Fruit fly (Drosophila melanogaster) whole organism, embryonic: Measurements from ENCODE around the gene r2d2.
A peak's percentile ranks its signal among the peaks of the same experiment; 100 is the strongest.

Experiments
- ATbp ChIP-seq: fragments of 200-800 bp; sonication (Bioruptor generic); optimal IDR thresholded peaks from 2 replicates; lab custom pipeline; 2017; ENCODE audit warnings: missing biosample characterization, mild to moderate bottlenecking, missing genetic modification characterization, missing genetic modification reagents
- BtbVII ChIP-seq: fragments of 200-800 bp; sonication (Bioruptor generic); optimal IDR thresholded peaks from 3 replicates; lab custom pipeline; 2017; ENCODE audit warnings: missing biosample characterization, mild to moderate bottlenecking, missing genetic modification characterization
- C15 ChIP-seq: fragments of 200-800 bp; sonication (Bioruptor generic); IDR thresholded peaks from 3 replicates; pipeline ENCODE4 v1.3.6; 2022; ENCODE audit warnings: missing biosample characterization, missing genetic modification characterization
- CG10462 ChIP-seq: fragments of 200-800 bp; sonication (Bioruptor generic); optimal IDR thresholded peaks from 2 replicates; lab custom pipeline; 2016; ENCODE audit warnings: missing biosample characterization, missing genetic modification characterization
- CG11560 ChIP-seq: fragments of 200-800 bp; sonication (Bioruptor generic); IDR thresholded peaks from 3 replicates; pipeline ENCODE4 v1.3.6; 2022; ENCODE audit warnings: missing biosample characterization, missing genetic modification characterization
- CG12769 ChIP-seq: fragments of 200-800 bp; sonication (Bioruptor generic); optimal IDR thresholded peaks from 2 replicates; lab custom pipeline; 2019; ENCODE audit warnings: missing biosample characterization, mild to moderate bottlenecking, missing genetic modification characterization, moderate library complexity
- CG13296 ChIP-seq: fragments of 200-800 bp; sonication (Bioruptor generic); optimal IDR thresholded peaks from 3 replicates; lab custom pipeline; 2018; ENCODE audit warnings: missing biosample characterization, mild to moderate bottlenecking, missing genetic modification characterization
- CG14014 ChIP-seq: fragments of 200-800 bp; sonication (Bioruptor generic); IDR thresholded peaks from 2 replicates; pipeline ENCODE4 v1.3.6; 2022; ENCODE audit warnings: missing biosample characterization, missing genetic modification characterization
- CG14710 ChIP-seq: fragments of 200-800 bp; sonication (Bioruptor generic); optimal IDR thresholded peaks from 3 replicates; lab custom pipeline; 2019; ENCODE audit warnings: missing biosample characterization, mild to moderate bottlenecking, missing genetic modification characterization, moderate library complexity
- CG15011 ChIP-seq: fragments of 200-800 bp; sonication (Bioruptor generic); optimal IDR thresholded peaks from 3 replicates; lab custom pipeline; 2018; ENCODE audit warnings: missing biosample characterization, mild to moderate bottlenecking, missing genetic modification characterization
- CG15601 ChIP-seq: fragments of 200-800 bp; sonication (Bioruptor generic); optimal IDR thresholded peaks from 3 replicates; lab custom pipeline; 2019; ENCODE audit warnings: missing biosample characterization, mild to moderate bottlenecking, missing genetic modification characterization, moderate library complexity
- CG17361 ChIP-seq: fragments of 200-800 bp; sonication (Bioruptor generic); IDR thresholded peaks from 3 replicates; pipeline ENCODE4 v1.3.6; 2022; ENCODE audit warnings: missing biosample characterization, missing genetic modification characterization
- CG17568 ChIP-seq: fragments of 200-800 bp; sonication (Bioruptor generic); optimal IDR thresholded peaks from 2 replicates; lab custom pipeline; 2018; ENCODE audit warnings: missing biosample characterization, mild to moderate bottlenecking, missing genetic modification characterization, moderate library complexity
- CG1792 ChIP-seq: fragments of 200-800 bp; sonication (Bioruptor generic); optimal IDR thresholded peaks from 2 replicates; lab custom pipeline; 2016; ENCODE audit warnings: missing biosample characterization, missing genetic modification characterization
- CG18619 ChIP-seq: fragments of 200-800 bp; sonication (Bioruptor generic); optimal IDR thresholded peaks from 3 replicates; lab custom pipeline; 2017; ENCODE audit warnings: missing biosample characterization, mild to moderate bottlenecking, missing genetic modification characterization
- CG2199 ChIP-seq: fragments of 200-800 bp; sonication (Bioruptor generic); IDR thresholded peaks from 3 replicates; pipeline ENCODE4 v1.3.6; 2022; ENCODE audit warnings: missing biosample characterization, missing genetic modification characterization
- CG30403 ChIP-seq: fragments of 200-800 bp; sonication (Bioruptor generic); optimal IDR thresholded peaks from 3 replicates; lab custom pipeline; 2016; ENCODE audit warnings: missing biosample characterization, missing genetic modification characterization
- CG3838 ChIP-seq: fragments of 200-800 bp; sonication (Bioruptor generic); optimal IDR thresholded peaks from 3 replicates; lab custom pipeline; 2016; ENCODE audit warnings: missing biosample characterization, missing genetic modification characterization
- CG4820 ChIP-seq: fragments of 200-800 bp; sonication (Bioruptor generic); optimal IDR thresholded peaks from 3 replicates; lab custom pipeline; 2016; ENCODE audit warnings: missing biosample characterization, missing genetic modification characterization
- CG6854 ChIP-seq: fragments of 200-800 bp; sonication (Bioruptor generic); optimal IDR thresholded peaks from 3 replicates; lab custom pipeline; 2017; ENCODE audit warnings: missing biosample characterization, mild to moderate bottlenecking, missing genetic modification characterization
- CG7745 ChIP-seq: fragments of 200-800 bp; sonication (Bioruptor generic); optimal IDR thresholded peaks from 2 replicates; lab custom pipeline; 2018; ENCODE audit warnings: missing biosample characterization, mild to moderate bottlenecking, missing genetic modification characterization, moderate library complexity
- CG8359 ChIP-seq: fragments of 200-800 bp; sonication (Bioruptor generic); optimal IDR thresholded peaks from 2 replicates; lab custom pipeline; 2017; ENCODE audit warnings: missing biosample characterization, mild to moderate bottlenecking, missing genetic modification characterization, borderline replicate concordance
- CG9727 ChIP-seq: fragments of 200-800 bp; sonication (Bioruptor generic); optimal IDR thresholded peaks from 3 replicates; lab custom pipeline; 2017; ENCODE audit warnings: missing biosample characterization, mild to moderate bottlenecking, missing genetic modification characterization
- CG9817 ChIP-seq: fragments of 200-800 bp; sonication (Bioruptor generic); optimal IDR thresholded peaks from 2 replicates; lab custom pipeline; 2018; ENCODE audit warnings: missing biosample characterization, mild to moderate bottlenecking, missing genetic modification characterization, moderate library complexity
- CoRest ChIP-seq: fragments of 200-800 bp; sonication (Bioruptor generic); optimal IDR thresholded peaks from 3 replicates; lab custom pipeline; 2018; ENCODE audit warnings: missing biosample characterization, mild to moderate bottlenecking, missing genetic modification characterization, moderate library complexity
- D19A ChIP-seq: fragments of 200-800 bp; optimal IDR thresholded peaks from 3 replicates; lab custom pipeline; 2019; ENCODE audit warnings: missing biosample characterization, mild to moderate bottlenecking, missing genetic modification characterization, moderate library complexity
- Deaf1 ChIP-seq: fragments of 200-800 bp; optimal IDR thresholded peaks from 3 replicates; lab custom pipeline; 2019; ENCODE audit warnings: missing biosample characterization, mild to moderate bottlenecking, missing genetic modification characterization, moderate library complexity
- Hmr ChIP-seq: fragments of 200-800 bp; sonication (Bioruptor generic); optimal IDR thresholded peaks from 3 replicates; lab custom pipeline; 2017; ENCODE audit warnings: mild to moderate bottlenecking, missing biosample characterization, missing genetic modification reagents, missing genetic modification characterization
- MTF-1 ChIP-seq: fragments of 200-800 bp; sonication (Bioruptor generic); optimal IDR thresholded peaks from 2 replicates; lab custom pipeline; 2018; ENCODE audit warnings: missing biosample characterization, mild to moderate bottlenecking, missing genetic modification characterization, borderline replicate concordance
- Mes4 ChIP-seq: fragments of 200-800 bp; sonication (Bioruptor generic); optimal IDR thresholded peaks from 2 replicates; lab custom pipeline; 2016; ENCODE audit warnings: missing biosample characterization, missing genetic modification characterization
- NK7.1 ChIP-seq: fragments of 200-800 bp; sonication (Bioruptor generic); optimal IDR thresholded peaks from 3 replicates; lab custom pipeline; 2016; ENCODE audit warnings: missing biosample characterization, missing genetic modification characterization
- ara ChIP-seq: fragments of 200-800 bp; sonication (Bioruptor generic); IDR thresholded peaks from 2 replicates; pipeline ENCODE4 v1.3.6; 2022; ENCODE audit warnings: missing biosample characterization, missing genetic modification characterization
- az2 ChIP-seq: fragments of 200-800 bp; sonication (Bioruptor generic); optimal IDR thresholded peaks from 3 replicates; lab custom pipeline; 2016; ENCODE audit warnings: missing biosample characterization, missing genetic modification characterization
- bab2 ChIP-seq: fragments of 200-800 bp; sonication (Bioruptor generic); optimal IDR thresholded peaks from 2 replicates; lab custom pipeline; 2016; ENCODE audit warnings: missing biosample characterization, missing genetic modification characterization
- br ChIP-seq: fragments of >200 bp; optimal IDR thresholded peaks from 2 replicates; lab custom pipeline; 2017
- chm ChIP-seq: fragments of 200-800 bp; sonication (Bioruptor generic); IDR thresholded peaks from 2 replicates; pipeline ENCODE4 v1.3.6; 2022; ENCODE audit warnings: missing biosample characterization, missing genetic modification characterization
- dpn ChIP-seq, 2 experiments: fragments of 200-800 bp; sonication (Bioruptor generic); optimal IDR thresholded peaks; 3 replicates each; lab custom pipeline; 2016; ENCODE audit warnings: missing biosample characterization in 2 of 2, missing genetic modification characterization in 2 of 2
- ems ChIP-seq: fragments of 200-800 bp; sonication (Bioruptor generic); optimal IDR thresholded peaks from 3 replicates; lab custom pipeline; 2016; ENCODE audit warnings: missing biosample characterization, missing genetic modification characterization
- fd3F ChIP-seq: fragments of 200-800 bp; sonication (Bioruptor generic); optimal IDR thresholded peaks from 2 replicates; lab custom pipeline; 2018; ENCODE audit warnings: missing biosample characterization, mild to moderate bottlenecking, missing genetic modification characterization, moderate library complexity
- gsb ChIP-seq: fragments of 200-800 bp; sonication (Bioruptor generic); IDR thresholded peaks from 2 replicates; pipeline ENCODE4 v1.3.6; 2022; ENCODE audit warnings: missing biosample characterization, missing genetic modification characterization
- mld ChIP-seq: fragments of 200-800 bp; sonication (Bioruptor generic); IDR thresholded peaks from 3 replicates; pipeline ENCODE4 v1.3.6; 2022; ENCODE audit warnings: missing biosample characterization, missing genetic modification characterization; ENCODE audit not compliant: partially characterized antibody
- org-1 ChIP-seq: fragments of 200-800 bp; sonication (Bioruptor generic); optimal IDR thresholded peaks from 2 replicates; lab custom pipeline; 2017; ENCODE audit warnings: missing biosample characterization, missing genetic modification characterization
- pan ChIP-seq, 4 experiments: fragments of >200 bp in 3 of 4; fragments of 200-800 bp in 1 of 4; sonication (Bioruptor generic) in 1 of 4; optimal IDR thresholded peaks in 3 of 4; IDR thresholded peaks in 1 of 4; 2 replicates each; pipeline versions ENCODE4 v1.3.6 to Lab custom; 2017 to 2022; ENCODE audit warnings: missing biosample characterization in 2 of 4, missing genetic modification characterization in 2 of 4, mixed read lengths in 1 of 4
- row ChIP-seq: fragments of 200-800 bp; sonication (Bioruptor generic); IDR thresholded peaks from 3 replicates; pipeline ENCODE4 v1.3.6; 2022; ENCODE audit warnings: missing biosample characterization, missing genetic modification characterization
- sqz ChIP-seq: fragments of 200-800 bp; sonication (Bioruptor generic); optimal IDR thresholded peaks from 3 replicates; lab custom pipeline; 2018; ENCODE audit warnings: missing biosample characterization, mild to moderate bottlenecking, missing genetic modification characterization
- tx ChIP-seq: fragments of 200-800 bp; sonication (Bioruptor generic); optimal IDR thresholded peaks from 2 replicates; lab custom pipeline; 2016; ENCODE audit warnings: missing biosample characterization, missing genetic modification characterization
- unpg ChIP-seq: fragments of 200-800 bp; sonication (Bioruptor generic); optimal IDR thresholded peaks from 3 replicates; lab custom pipeline; 2018; ENCODE audit warnings: missing biosample characterization, mild to moderate bottlenecking, missing genetic modification characterization, moderate library complexity
- usp ChIP-seq: fragments of >200 bp; optimal IDR thresholded peaks from 2 replicates; lab custom pipeline; 2017; ENCODE audit warnings: missing biosample characterization, missing genetic modification characterization
- wek ChIP-seq: fragments of 200-800 bp; sonication (Bioruptor generic); optimal IDR thresholded peaks from 3 replicates; lab custom pipeline; 2018; ENCODE audit warnings: missing biosample characterization, mild to moderate bottlenecking, missing genetic modification characterization, moderate library complexity
- wor ChIP-seq: fragments of 200-800 bp; sonication (Bioruptor generic); IDR thresholded peaks from 2 replicates; pipeline ENCODE4 v1.3.6; 2022; ENCODE audit warnings: missing biosample characterization, missing genetic modification characterization

The r2d2 gene

DNA sequence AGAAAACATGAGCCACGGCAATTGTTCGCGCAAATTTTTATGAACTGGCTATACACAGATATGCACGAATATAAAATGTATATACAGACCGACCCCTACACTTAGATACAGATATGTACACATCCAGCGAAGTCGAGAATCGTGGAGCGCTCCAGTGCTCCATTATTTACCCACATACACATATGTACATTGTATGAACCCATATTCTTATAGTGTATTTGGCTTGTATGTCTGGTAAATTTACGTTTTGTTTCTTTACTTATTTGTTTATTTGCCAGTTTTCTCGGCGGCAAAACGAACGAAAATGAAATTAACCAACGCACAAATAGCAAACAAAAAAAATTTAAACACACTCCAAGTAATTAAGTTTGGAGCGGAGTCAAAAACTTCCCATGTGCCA, 13.4 kb downstream of the r2d2 start (continued):
- TF ChIP-seq CG11560 (tag; lab: Robert Waterston, UW) (peak; percentile 15; the same call in 1 of the 3 replicates), CG17568 (GFP tag; lab: Kevin White, UChicago) (peak; percentile 43), CG6854 (GFP tag; lab: Kevin White, UChicago) (peak; percentile 33), CG13296 (GFP tag; lab: Kevin White, UChicago) (peak; percentile 83), MTF-1 (peak; percentile 77), bab2 (GFP tag; lab: Kevin White, UChicago) (peak; percentile 35), ems (GFP tag; lab: Kevin White, UChicago) (no peak), unpg (GFP tag; lab: Kevin White, UChicago) (peak; percentile 24), az2 (GFP tag; lab: Kevin White, UChicago) (no peak), wek (peak; percentile 26), usp (GFP tag; lab: Kevin White, UChicago) (no peak), br (lab: Kevin White, UChicago) (no peak), CG14014 (GFP tag; lab: Robert Waterston, UW) (peak; percentile 61; the same call in 1 of the 2 replicates), CG9817 (tag; lab: Kevin White, UChicago) (no peak), C15 (no peak), org-1 (peak; percentile 35), mld (GFP tag; lab: Robert Waterston, UW) (no peak), CG17361 (peak; percentile 34; the same call in 2 of the 3 replicates), row (peak; percentile 5; the same call in 1 of the 3 replicates), BtbVII (GFP tag; lab: Kevin White, UChicago) (peak; percentile 65), CG18619 (peak; percentile 34), D19A (tag; lab: Kevin White, UChicago) (peak; percentile 78), NK7.1 (GFP tag; lab: Kevin White, UChicago) (peak; percentile 46), ara (GFP tag; lab: Robert Waterston, UW) (peak; percentile 56; the same call in 1 of the 2 replicates), CG15011 (GFP tag; lab: Kevin White, UChicago) (peak; percentile 48), CG3838 (GFP tag; lab: Kevin White, UChicago) (no peak), CG15601 (tag; lab: Kevin White, UChicago) (peak; percentile 61), pan (optimal IDR thresholded peaks at IDR 0.05; lab: Kevin White, UChicago) (no peak), pan (GFP tag; optimal IDR thresholded peaks at IDR 0.05 in 1 of 2, IDR thresholded peaks at IDR 0.05 in 1 of 2) (peak in 1 of 2 experiments; percentile 43), CoRest (tag; lab: Kevin White, UChicago) (peak; percentile 1), Mes4 (no peak), fd3F (GFP tag; lab: Kevin White, UChicago) (peak; percentile 44), CG9727 (GFP tag; lab: Kevin White, UChicago) (peak; percentile 56), dpn (GFP tag; optimal IDR thresholded peaks at IDR 0.05; lab: Kevin White, UChicago) (peak in 1 of 2 experiments; percentile 51), sqz (peak; percentile 17), ATbp (GFP tag; lab: Kevin White, UChicago) (peak; percentile 34), CG2199 (GFP tag; lab: Robert Waterston, UW) (no peak), CG10462 (GFP tag; lab: Kevin White, UChicago) (no peak), Hmr (GFP tag; lab: Kevin White, UChicago) (peak; percentile 65), CG8359 (GFP tag; lab: Kevin White, UChicago) (peak; percentile 42), wor (GFP tag; lab: Robert Waterston, UW) (no peak), chm (GFP tag; lab: Robert Waterston, UW) (peak; percentile 62; the same call in 1 of the 2 replicates), CG7745 (peak; percentile 99), CG14710 (tag; lab: Kevin White, UChicago) (peak; percentile 49), CG12769 (peak; percentile 75), Deaf1 (tag; lab: Kevin White, UChicago) (peak; percentile 22), tx (GFP tag; lab: Kevin White, UChicago) (no peak), CG30403 (GFP tag; lab: Kevin White, UChicago) (no peak), CG4820 (GFP tag; lab: Kevin White, UChicago) (no peak), gsb (GFP tag; lab: Robert Waterston, UW) (peak; percentile 21; the same call in 1 of the 2 replicates), CG1792 (GFP tag; lab: Kevin White, UChicago) (peak; percentile 67)
